Worm (Caenorhabditis elegans) whole organism, mixed stage, embryonic: ENCODE data around the gene ZC477.7.

Experiments
- M03D4.4 ChIP-seq: sonication (generic microtip); optimal IDR thresholded peaks from 2 replicates; lab custom pipeline; 2017; ENCODE audit warnings: mild to moderate bottlenecking, missing genetic modification characterization, missing compliant biosample characterization
- bed-3 ChIP-seq: fragments of 200-800 bp; sonication (Bioruptor generic); optimal IDR thresholded peaks from 3 replicates; lab custom pipeline; 2018; ENCODE audit warnings: mild to moderate bottlenecking, missing genetic modification characterization, moderate library complexity, missing compliant biosample characterization
- blmp-1 ChIP-seq: fragments of 150-350 bp; optimal IDR thresholded peaks from 2 replicates; lab custom pipeline; 2014; ENCODE audit warnings: missing biosample characterization, missing genetic modification characterization
- ceh-39 ChIP-seq: fragments of 150-350 bp; optimal IDR thresholded peaks from 2 replicates; lab custom pipeline; 2014; ENCODE audit warnings: missing biosample characterization, missing genetic modification characterization
- ceh-43 ChIP-seq: fragments of 200-800 bp; sonication (Bioruptor generic); optimal IDR thresholded peaks from 2 replicates; lab custom pipeline; 2018; ENCODE audit warnings: mild to moderate bottlenecking, missing genetic modification characterization, moderate library complexity, missing compliant biosample characterization
- ceh-83 ChIP-seq: fragments of 200-800 bp; sonication (Bioruptor generic); optimal IDR thresholded peaks from 2 replicates; lab custom pipeline; 2018; ENCODE audit warnings: mild to moderate bottlenecking, missing genetic modification characterization, missing compliant biosample characterization
- ces-1 ChIP-seq: fragments of 150-350 bp; optimal IDR thresholded peaks from 2 replicates; lab custom pipeline; 2014; ENCODE audit warnings: missing biosample characterization, missing genetic modification reagents, missing genetic modification characterization
- cnd-1 ChIP-seq: fragments of 200-800 bp; sonication (Bioruptor generic); optimal IDR thresholded peaks from 2 replicates; lab custom pipeline; 2018; ENCODE audit warnings: mild to moderate bottlenecking, missing genetic modification characterization, missing compliant biosample characterization
- drap-1 ChIP-seq: fragments of 200-800 bp; sonication (Bioruptor generic); optimal IDR thresholded peaks from 3 replicates; lab custom pipeline; 2018; ENCODE audit warnings: mild to moderate bottlenecking, missing genetic modification characterization, missing compliant biosample characterization
- elt-3 ChIP-seq: fragments of 150-350 bp; optimal IDR thresholded peaks from 2 replicates; lab custom pipeline; 2014; ENCODE audit warnings: missing biosample characterization, missing genetic modification characterization
- hlh-1 ChIP-seq: fragments of 150-350 bp; optimal IDR thresholded peaks from 2 replicates; lab custom pipeline; 2014; ENCODE audit warnings: missing biosample characterization, missing genetic modification reagents, missing genetic modification characterization
- lin-13 ChIP-seq: fragments of 150-350 bp; optimal IDR thresholded peaks from 2 replicates; lab custom pipeline; 2014; ENCODE audit warnings: missing biosample characterization, missing genetic modification characterization
- lin-32 ChIP-seq: fragments of 200-800 bp; sonication (Bioruptor generic); optimal IDR thresholded peaks from 2 replicates; lab custom pipeline; 2018; ENCODE audit warnings: mild to moderate bottlenecking, missing genetic modification characterization, missing compliant biosample characterization
- lsy-2 ChIP-seq: fragments of 150-350 bp; optimal IDR thresholded peaks from 2 replicates; lab custom pipeline; 2014; ENCODE audit warnings: missing biosample characterization, missing genetic modification characterization
- mab-5 ChIP-seq: fragments of 150-350 bp; optimal IDR thresholded peaks from 2 replicates; lab custom pipeline; 2014; ENCODE audit warnings: missing biosample characterization, missing genetic modification characterization
- mep-1 ChIP-seq: fragments of 150-350 bp; optimal IDR thresholded peaks from 2 replicates; lab custom pipeline; 2017; ENCODE audit warnings: missing biosample characterization, missing genetic modification reagents, missing genetic modification characterization, inconsistent platforms
- mls-2 ChIP-seq: sonication (generic microtip); optimal IDR thresholded peaks from 2 replicates; lab custom pipeline; 2016; ENCODE audit warnings: mild to moderate bottlenecking, missing genetic modification characterization, moderate library complexity, missing compliant biosample characterization
- nhr-12 ChIP-seq: fragments of 150-350 bp; optimal IDR thresholded peaks from 2 replicates; lab custom pipeline; 2014; ENCODE audit warnings: missing biosample characterization, missing genetic modification characterization
- nhr-2 ChIP-seq: fragments of 150-350 bp; optimal IDR thresholded peaks from 2 replicates; lab custom pipeline; 2014; ENCODE audit warnings: missing biosample characterization, missing genetic modification characterization
- nhr-237 ChIP-seq: fragments of 150-350 bp; optimal IDR thresholded peaks from 2 replicates; lab custom pipeline; 2014; ENCODE audit warnings: missing biosample characterization, missing genetic modification characterization
- nhr-28 ChIP-seq: fragments of 150-350 bp; optimal IDR thresholded peaks from 2 replicates; lab custom pipeline; 2014; ENCODE audit warnings: missing biosample characterization, missing genetic modification characterization
- nhr-76 ChIP-seq: sonication (generic microtip); optimal IDR thresholded peaks from 2 replicates; lab custom pipeline; 2017; ENCODE audit warnings: missing biosample characterization, missing genetic modification characterization
- pha-4 ChIP-seq: fragments of 150-350 bp; optimal IDR thresholded peaks from 2 replicates; lab custom pipeline; 2018; ENCODE audit warnings: missing biosample characterization, missing genetic modification reagents, missing genetic modification characterization
- sem-2 ChIP-seq: fragments of 200-800 bp; sonication (Bioruptor generic); optimal IDR thresholded peaks from 2 replicates; lab custom pipeline; 2018; ENCODE audit warnings: mild to moderate bottlenecking, missing genetic modification characterization, missing compliant biosample characterization
- snpc-4 ChIP-seq: fragments of 150-350 bp; optimal IDR thresholded peaks from 2 replicates; lab custom pipeline; 2014; ENCODE audit warnings: missing biosample characterization, missing genetic modification characterization
- sptf-1 ChIP-seq: sonication (generic microtip); optimal IDR thresholded peaks from 2 replicates; lab custom pipeline; 2017; ENCODE audit warnings: mild to moderate bottlenecking, missing genetic modification characterization, moderate library complexity, missing compliant biosample characterization
- tbx-8 ChIP-seq: fragments of 200-800 bp; sonication (Bioruptor generic); optimal IDR thresholded peaks from 2 replicates; lab custom pipeline; 2018; ENCODE audit warnings: mild to moderate bottlenecking, missing genetic modification characterization, moderate library complexity, missing compliant biosample characterization
- unc-120 ChIP-seq: sonication (generic microtip); optimal IDR thresholded peaks from 2 replicates; lab custom pipeline; 2017; ENCODE audit warnings: missing genetic modification characterization, missing compliant biosample characterization; ENCODE audit not compliant: poor library complexity, severe bottlenecking
- unc-39 ChIP-seq: fragments of 150-350 bp; optimal IDR thresholded peaks from 2 replicates; lab custom pipeline; 2014; ENCODE audit warnings: missing biosample characterization, missing genetic modification characterization
- unc-62 ChIP-seq: fragments of 150-350 bp; optimal IDR thresholded peaks from 2 replicates; lab custom pipeline; 2014; ENCODE audit warnings: missing biosample characterization, missing genetic modification reagents, missing genetic modification characterization
- zip-8 ChIP-seq: fragments of 150-350 bp; optimal IDR thresholded peaks from 2 replicates; lab custom pipeline; 2014; ENCODE audit warnings: missing biosample characterization, missing genetic modification characterization
- ztf-11 ChIP-seq: fragments of 150-350 bp; optimal IDR thresholded peaks from 2 replicates; lab custom pipeline; 2014; ENCODE audit warnings: missing biosample characterization, missing genetic modification characterization

The ZC477.7 gene

DNA sequence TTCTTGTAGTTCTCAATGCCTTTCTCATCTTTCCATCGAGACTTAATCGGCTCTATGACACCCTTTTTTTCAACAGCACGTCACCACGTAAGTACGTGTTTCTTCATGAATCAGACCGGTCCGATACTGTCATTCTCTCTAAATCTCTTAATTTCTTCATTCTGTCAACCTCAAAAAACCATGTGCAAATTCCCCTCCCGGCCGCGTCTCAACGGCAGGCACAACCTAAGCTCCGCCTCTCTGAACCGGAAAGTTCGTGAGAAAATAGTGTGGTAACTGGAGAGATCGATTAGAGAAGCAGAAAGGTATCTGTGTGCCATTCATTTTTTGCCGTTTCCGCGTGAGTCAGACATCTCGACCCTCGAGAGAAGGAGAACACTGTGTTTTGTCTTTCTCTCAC lies 3.3 kb upstream of the ZC477.7 start, which contains the start of gene nas-8:
Gene nas-8, plus strand, starts transcription at position 301 of the 400 bp plus-strand sequence.
- no peak for TF ChIP-seq lsy-2 (tag; lab: Kevin White, UChicago)
- TF ChIP-seq nhr-76 (tag; lab: Kevin White, UChicago) = no peak
- TF ChIP-seq unc-62 (GFP tag; lab: Kevin White, UChicago) = no peak
- TF ChIP-seq mls-2 (tag; lab: Kevin White, UChicago) = no peak
- TF ChIP-seq nhr-2 (tag; lab: Kevin White, UChicago) = no peak
- TF ChIP-seq unc-120 = no peak
- TF ChIP-seq bed-3 (GFP tag; lab: Kevin White, UChicago) = no peak
- no peak for TF ChIP-seq ceh-39 (tag; lab: Kevin White, UChicago)
- no peak for TF ChIP-seq ces-1 (GFP tag; lab: Kevin White, UChicago)
- TF ChIP-seq elt-3 = no peak
- TF ChIP-seq tbx-8 (GFP tag; lab: Kevin White, UChicago) = no peak
- TF ChIP-seq pha-4 (tag; lab: Kevin White, UChicago) = no peak
- TF ChIP-seq unc-39 = no peak
- TF ChIP-seq ceh-43 (GFP tag; lab: Kevin White, UChicago) = no peak
- no peak for TF ChIP-seq cnd-1 (tag; lab: Kevin White, UChicago)

DNA sequence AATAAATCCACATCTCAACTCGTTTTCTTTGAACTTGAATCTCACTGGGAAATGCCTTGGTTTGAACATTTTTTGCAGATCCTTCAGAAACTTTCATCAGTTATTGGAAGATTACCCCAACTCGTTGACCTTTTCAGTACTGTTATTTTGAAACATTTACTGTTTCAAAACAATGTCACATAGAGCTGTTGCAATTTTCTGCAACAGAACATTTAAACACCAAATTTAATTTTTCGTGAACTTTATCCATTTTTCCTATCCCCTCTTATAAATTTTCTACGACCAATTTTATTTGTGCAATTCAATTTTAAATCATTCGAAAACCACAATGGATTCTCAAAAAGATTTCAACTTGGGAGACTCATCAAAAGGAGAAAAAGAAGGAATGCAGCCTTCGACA lies 3.4 kb downstream of the ZC477.7 start, which contains the start of gene ZC477.2:
Gene ZC477.2, plus strand, starts transcription at position 301 of the 400 bp plus-strand sequence.
- no peak for TF ChIP-seq ceh-43 (GFP tag; lab: Kevin White, UChicago)
- TF ChIP-seq unc-62 (GFP tag; lab: Kevin White, UChicago) = no peak
- no peak for TF ChIP-seq nhr-12 (tag; lab: Kevin White, UChicago)
- TF ChIP-seq ztf-11 (tag; lab: Kevin White, UChicago) = no peak
- TF ChIP-seq mep-1 = no peak
- no peak for TF ChIP-seq nhr-28
- no peak for TF ChIP-seq mls-2 (tag; lab: Kevin White, UChicago)
- no peak for TF ChIP-seq pha-4 (tag; lab: Kevin White, UChicago)
- no peak for TF ChIP-seq ceh-83 (GFP tag; lab: Kevin White, UChicago)
- TF ChIP-seq ceh-39 (tag; lab: Kevin White, UChicago) = no peak
- no peak for TF ChIP-seq lin-32 (GFP tag; lab: Kevin White, UChicago)
- no peak for TF ChIP-seq nhr-76 (tag; lab: Kevin White, UChicago)
- TF ChIP-seq zip-8 = no peak
- TF ChIP-seq sem-2 (GFP tag; lab: Kevin White, UChicago) = no peak
- TF ChIP-seq tbx-8 (GFP tag; lab: Kevin White, UChicago) = no peak
- no peak for TF ChIP-seq drap-1
- TF ChIP-seq snpc-4 (tag; lab: Kevin White, UChicago) = no peak
- no peak for TF ChIP-seq nhr-237 (tag; lab: Kevin White, UChicago)
- no peak for TF ChIP-seq elt-3
- no peak for TF ChIP-seq mab-5 (tag; lab: Kevin White, UChicago)

DNA sequence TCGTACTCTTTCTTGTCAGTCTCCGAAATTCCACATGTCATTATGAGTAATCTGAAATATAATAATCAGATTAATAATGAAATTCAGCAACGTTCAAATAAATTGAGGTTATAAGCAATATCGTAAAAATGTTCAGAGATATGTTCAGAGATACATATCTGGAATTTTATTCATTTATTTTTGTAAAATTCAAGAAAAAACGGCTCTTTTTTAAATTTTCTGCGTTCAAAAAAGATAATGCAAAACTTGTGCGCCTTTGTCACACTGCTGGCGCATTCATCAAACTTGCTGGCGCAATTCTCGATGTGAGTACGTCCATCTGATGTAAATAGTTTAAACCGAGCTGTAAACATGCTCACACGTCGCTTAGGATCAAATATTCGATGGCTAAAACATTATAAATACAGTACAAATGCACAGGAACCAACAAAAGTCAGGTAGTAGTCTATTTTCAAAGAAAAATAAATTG lies 8.0 kb downstream of the ZC477.7 start, which contains the start of the genes rde-8 and ZC477.3:
Gene rde-8, minus strand, starts transcription at position 51 of the 469 bp plus-strand sequence.
Gene ZC477.3, plus strand, starts transcription at position 282 of the 469 bp plus-strand sequence.
- TF ChIP-seq lsy-2 (tag; lab: Kevin White, UChicago) = peak; percentile 37
- peak; percentile 31 for TF ChIP-seq mep-1
- TF ChIP-seq lin-13 (tag; lab: Kevin White, UChicago) = peak; percentile 66
- peak; percentile 66 for TF ChIP-seq pha-4 (tag; lab: Kevin White, UChicago)
- no peak for TF ChIP-seq ceh-43 (GFP tag; lab: Kevin White, UChicago)
- TF ChIP-seq ces-1 (GFP tag; lab: Kevin White, UChicago) = peak; percentile 46
- TF ChIP-seq lin-32 (GFP tag; lab: Kevin White, UChicago) = no peak

DNA sequence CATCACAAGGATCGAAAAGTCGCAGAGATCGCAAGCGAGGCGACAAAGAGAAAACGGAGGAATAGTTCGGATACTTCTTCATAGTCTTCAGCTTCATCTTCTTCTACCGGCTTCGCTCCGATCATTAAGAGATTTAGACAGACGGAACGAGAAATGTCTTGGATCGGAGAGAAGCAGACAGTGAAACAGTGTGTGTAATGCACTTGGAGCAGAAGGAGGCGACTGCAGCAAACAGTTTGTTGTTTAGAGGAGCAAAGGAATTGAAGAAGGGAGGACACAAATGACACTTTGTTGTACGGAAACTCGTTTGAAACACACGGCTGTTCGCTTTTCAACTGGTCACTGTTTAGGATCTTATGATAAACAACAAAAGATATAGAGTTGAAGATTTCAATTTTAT lies 11.9 kb downstream of the ZC477.7 start:
- TF ChIP-seq pha-4 (tag; lab: Kevin White, UChicago) = peak; percentile 65
- peak; percentile 37 for TF ChIP-seq unc-62 (GFP tag; lab: Kevin White, UChicago)
- TF ChIP-seq lsy-2 (tag; lab: Kevin White, UChicago) = no peak
- TF ChIP-seq M03D4.4 (tag; lab: Kevin White, UChicago) = no peak
- peak; percentile 15 for TF ChIP-seq mep-1
- no peak for TF ChIP-seq zip-8
- peak; percentile 97 for TF ChIP-seq hlh-1
- peak; percentile 32 for TF ChIP-seq unc-120

DNA sequence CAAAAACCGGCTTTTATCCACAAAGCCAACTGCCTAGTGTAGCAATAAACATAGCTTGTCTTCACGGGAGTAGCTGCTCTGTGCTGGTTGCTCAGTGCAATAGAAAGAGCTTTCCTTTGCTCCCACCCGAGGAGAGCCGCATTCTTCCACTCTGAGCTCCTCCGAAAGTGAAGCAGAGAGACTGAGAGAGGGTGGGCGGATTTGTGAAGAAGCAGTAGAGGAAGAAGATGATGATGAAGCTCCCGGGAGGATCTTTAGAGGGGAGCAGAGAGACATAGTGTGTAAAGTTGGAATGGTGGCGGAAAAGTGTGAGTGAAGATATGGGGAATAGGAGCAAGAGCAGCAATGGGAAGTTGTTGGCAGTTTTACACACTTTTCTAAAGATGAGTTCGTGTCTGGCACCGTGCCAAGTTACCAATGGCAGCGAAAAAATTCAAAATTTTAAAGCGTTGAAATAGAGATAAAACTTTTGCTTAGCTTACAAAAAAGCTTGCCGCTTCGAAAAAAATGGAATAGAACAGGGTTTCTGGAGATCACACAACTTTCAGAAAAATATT lies 12.7 kb downstream of the ZC477.7 start, which contains the start of gene ZC477.4:
Gene ZC477.4, minus strand, starts transcription at position 276 of the 557 bp plus-strand sequence.
- TF ChIP-seq mep-1 (no peak), ceh-43 (GFP tag; lab: Kevin White, UChicago) (no peak), tbx-8 (GFP tag; lab: Kevin White, UChicago) (no peak), unc-62 (GFP tag; lab: Kevin White, UChicago) (peak; percentile 30), ceh-83 (GFP tag; lab: Kevin White, UChicago) (no peak), ces-1 (GFP tag; lab: Kevin White, UChicago) (no peak), lin-13 (tag; lab: Kevin White, UChicago) (no peak), unc-120 (peak; percentile 95), elt-3 (no peak), nhr-12 (tag; lab: Kevin White, UChicago) (no peak), unc-39 (no peak), blmp-1 (no peak), nhr-28 (no peak), sptf-1 (tag; lab: Kevin White, UChicago) (no peak), mls-2 (tag; lab: Kevin White, UChicago) (no peak), pha-4 (tag; lab: Kevin White, UChicago) (no peak), M03D4.4 (tag; lab: Kevin White, UChicago) (peak; percentile 31), hlh-1 (peak; percentile 89), ztf-11 (tag; lab: Kevin White, UChicago) (no peak), lsy-2 (tag; lab: Kevin White, UChicago) (no peak), lin-32 (GFP tag; lab: Kevin White, UChicago) (no peak), bed-3 (GFP tag; lab: Kevin White, UChicago) (no peak)
